Worm (Caenorhabditis elegans) whole organism, L3 larva: ENCODE data around the gene str-230.

Experiments used
- ceh-28 ChIP-seq: fragments of 150-350 bp; optimal IDR thresholded peaks from 2 replicates; lab custom pipeline; 2014; ENCODE audit warnings: missing biosample characterization, missing genetic modification reagents, missing genetic modification characterization
- daf-12 ChIP-seq: fragments of 150-350 bp; optimal IDR thresholded peaks from 2 replicates; lab custom pipeline; 2014; ENCODE audit warnings: missing biosample characterization, missing genetic modification reagents, missing genetic modification characterization
- fkh-10 ChIP-seq: sonication (generic microtip); optimal IDR thresholded peaks from 2 replicates; lab custom pipeline; 2017; ENCODE audit warnings: missing biosample characterization, missing genetic modification reagents, missing genetic modification characterization
- nhr-237 ChIP-seq: fragments of 150-350 bp; optimal IDR thresholded peaks from 2 replicates; lab custom pipeline; 2014; ENCODE audit warnings: missing biosample characterization, missing genetic modification characterization
- nhr-77 ChIP-seq: fragments of 150-350 bp; optimal IDR thresholded peaks from 2 replicates; lab custom pipeline; 2014; ENCODE audit warnings: missing biosample characterization, missing genetic modification characterization
- pqm-1 ChIP-seq: fragments of 150-350 bp; optimal IDR thresholded peaks from 2 replicates; lab custom pipeline; 2017; ENCODE audit warnings: missing biosample characterization, missing genetic modification characterization, inconsistent platforms
- unc-62 ChIP-seq: fragments of 150-350 bp; sonication (generic microtip); optimal IDR thresholded peaks from 4 replicates; lab custom pipeline; 2014; ENCODE audit warnings: missing biosample characterization, missing genetic modification reagents, missing genetic modification characterization
- zag-1 ChIP-seq: fragments of 150-350 bp; optimal IDR thresholded peaks from 2 replicates; lab custom pipeline; 2014; ENCODE audit warnings: missing biosample characterization, missing genetic modification characterization
- ztf-11 ChIP-seq: fragments of 150-350 bp; optimal IDR thresholded peaks from 2 replicates; lab custom pipeline; 2014; ENCODE audit warnings: missing biosample characterization, missing genetic modification characterization
- ztf-4 ChIP-seq: fragments of 150-350 bp; optimal IDR thresholded peaks from 2 replicates; lab custom pipeline; 2014; ENCODE audit warnings: missing biosample characterization, missing genetic modification characterization

DNA sequence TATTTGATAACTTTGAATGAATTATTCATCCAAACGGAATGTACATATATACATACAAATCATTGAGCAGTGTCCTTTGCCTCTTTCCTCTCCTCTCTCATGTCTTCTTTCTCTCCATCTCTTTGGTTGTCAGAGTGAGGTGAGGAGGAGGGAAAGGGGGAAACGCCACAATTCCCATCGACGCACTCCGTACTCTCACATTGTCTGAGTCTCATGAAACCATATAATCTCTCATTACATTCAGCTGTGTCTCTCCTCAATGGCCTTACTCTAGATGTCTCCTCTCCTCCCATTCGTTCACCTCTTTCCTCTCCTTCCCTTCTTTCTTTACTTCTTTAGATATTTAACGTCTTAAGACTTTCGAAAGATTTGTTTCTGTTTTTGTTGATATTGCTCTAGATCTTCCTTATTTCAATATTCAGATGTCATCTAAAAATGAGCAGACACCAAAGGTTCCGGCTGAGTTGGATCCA, 33.0 kb downstream of the str-230 start, which contains the start of gene ceh-74:
- TF ChIP-seq nhr-237 (tag; lab: Kevin White, UChicago) (no peak), ceh-28 (tag; lab: Kevin White, UChicago) (no peak), unc-62 (GFP tag; lab: Kevin White, UChicago) (no peak), ztf-11 (tag; lab: Kevin White, UChicago) (no peak), daf-12 (tag; lab: Kevin White, UChicago) (no peak), fkh-10 (GFP tag; lab: Kevin White, UChicago) (no peak), zag-1 (tag; lab: Kevin White, UChicago) (no peak), ztf-4 (tag; lab: Kevin White, UChicago) (no peak), nhr-77 (tag; lab: Kevin White, UChicago) (no peak), pqm-1 (tag; lab: Kevin White, UChicago) (no peak)
